Fruit fly (Drosophila melanogaster) whole organism, wandering third instar larva: ENCODE results near the gene CG6340.

Experiments
- CG32264 ChIP-seq: fragments of 200-800 bp; sonication (Bioruptor generic); optimal IDR thresholded peaks from 2 replicates; lab custom pipeline; 2016; ENCODE audit warnings: missing biosample characterization, missing genetic modification characterization
- CG9705 ChIP-seq: fragments of 200-800 bp; sonication (Bioruptor generic); optimal IDR thresholded peaks from 2 replicates; lab custom pipeline; 2018; ENCODE audit warnings: missing biosample characterization, mild to moderate bottlenecking, missing genetic modification characterization
- HLH106 ChIP-seq: fragments of 200-800 bp; optimal IDR thresholded peaks from 3 replicates; lab custom pipeline; 2019; ENCODE audit warnings: missing biosample characterization, mild to moderate bottlenecking, missing genetic modification characterization, moderate library complexity
- Mio ChIP-seq: sonication (Bioruptor generic); optimal IDR thresholded peaks from 2 replicates; lab custom pipeline; 2016; ENCODE audit warnings: missing biosample characterization, missing genetic modification characterization
- N ChIP-seq: fragments of >200 bp; optimal IDR thresholded peaks from 2 replicates; lab custom pipeline; 2018; ENCODE audit warnings: missing biosample characterization, missing external identifiers, missing genetic modification characterization
- OdsH ChIP-seq: fragments of 200-800 bp; sonication (Bioruptor generic); optimal IDR thresholded peaks from 2 replicates; lab custom pipeline; 2016; ENCODE audit warnings: missing biosample characterization, mild to moderate bottlenecking, missing genetic modification characterization
- Rel ChIP-seq, 2 experiments: fragments of 200-800 bp; sonication (Bioruptor generic) in 1 of 2; optimal IDR thresholded peaks; 2 replicates in 1 of 2; 3 replicates in 1 of 2; lab custom pipeline; 2016 to 2019; ENCODE audit warnings: mild to moderate bottlenecking in 2 of 2, missing biosample characterization in 2 of 2, missing genetic modification characterization in 2 of 2, moderate library complexity in 1 of 2
- Sp1 ChIP-seq: fragments of 200-800 bp; sonication (Bioruptor generic); optimal IDR thresholded peaks from 3 replicates; lab custom pipeline; 2019; ENCODE audit warnings: missing biosample characterization, mild to moderate bottlenecking, missing genetic modification characterization, moderate library complexity
- lola ChIP-seq: fragments of >200 bp; optimal IDR thresholded peaks from 2 replicates; lab custom pipeline; 2017; ENCODE audit warnings: missing biosample characterization, missing genetic modification characterization
- pan ChIP-seq: fragments of >200 bp; optimal IDR thresholded peaks from 2 replicates; lab custom pipeline; 2017
- usp ChIP-seq: fragments of >200 bp; optimal IDR thresholded peaks from 2 replicates; lab custom pipeline; 2017; ENCODE audit warnings: missing biosample characterization, missing genetic modification characterization
- woc ChIP-seq: sonication (Bioruptor generic); optimal IDR thresholded peaks from 2 replicates; lab custom pipeline; 2016; ENCODE audit warnings: missing biosample characterization, mild to moderate bottlenecking, missing genetic modification characterization

DNA sequence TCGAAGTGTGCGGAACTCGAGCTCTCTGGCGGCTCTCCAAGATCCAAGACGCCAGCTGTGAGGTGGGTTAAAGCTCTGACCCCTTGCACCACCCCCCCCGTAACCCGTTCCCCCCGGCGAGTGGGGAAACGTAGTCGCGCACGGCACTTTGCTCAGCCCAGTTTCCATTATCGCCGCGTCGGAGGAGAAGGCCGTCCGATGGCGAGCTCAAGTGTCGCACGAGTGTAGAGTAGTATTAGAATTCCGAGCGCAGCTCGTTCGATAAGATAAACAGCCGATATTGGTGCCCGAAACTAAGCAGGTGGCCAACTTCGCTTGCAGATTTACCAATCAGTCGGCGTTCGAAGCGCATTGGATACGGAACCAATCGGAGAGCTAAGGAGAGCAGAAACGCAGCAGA, 16.8 kb upstream of the CG6340 start:
- TF ChIP-seq N, result no peak
- TF ChIP-seq lola, result no peak
- TF ChIP-seq pan (lab: Kevin White, UChicago), result no peak
- TF ChIP-seq OdsH, result no peak
- no peak for TF ChIP-seq HLH106 (tag; lab: Kevin White, UChicago)
- TF ChIP-seq CG32264 (GFP tag; lab: Kevin White, UChicago), result no peak
- no peak for TF ChIP-seq usp (GFP tag; lab: Kevin White, UChicago)
- TF ChIP-seq Mio (GFP tag; lab: Kevin White, UChicago), result no peak
- no peak for TF ChIP-seq woc
- no peak for TF ChIP-seq Rel (GFP tag; optimal IDR thresholded peaks at IDR 0.05; lab: Kevin White, UChicago)
- TF ChIP-seq Rel (tag; optimal IDR thresholded peaks at IDR 0.05; lab: Kevin White, UChicago), result no peak
- no peak for TF ChIP-seq Sp1 (GFP tag; lab: Kevin White, UChicago)
- no peak for TF ChIP-seq CG9705 (GFP tag; lab: Kevin White, UChicago)
